Fruit fly (Drosophila melanogaster) S2 (cell line): ENCODE measurements around the gene CG33641.

Experiments
- CG8478 ChIP-seq: fragments of >200 bp; optimal IDR thresholded peaks from 2 replicates; lab custom pipeline; 2018
- CTCF ChIP-seq, 2 experiments: fragments of >200 bp; optimal IDR thresholded peaks; 2 replicates each; lab custom pipeline; 2018

DNA sequence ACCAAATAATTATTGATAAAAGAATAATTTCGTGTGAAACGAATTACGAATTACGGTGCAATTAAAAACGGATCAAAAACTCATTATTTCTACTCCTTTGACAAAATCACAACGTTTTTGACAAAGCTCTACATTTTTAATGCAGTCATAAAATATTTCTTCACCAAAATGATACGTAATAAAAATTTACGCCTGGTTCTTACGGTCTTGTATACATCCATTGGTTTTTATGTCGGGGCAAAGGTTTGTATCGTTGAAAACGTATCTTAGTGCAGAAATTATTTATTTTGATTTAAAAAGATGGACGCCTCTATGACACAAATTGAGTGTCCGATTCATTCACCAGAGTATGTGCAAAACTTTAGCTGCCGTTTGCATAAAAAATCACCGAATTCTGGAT is 2.9 kb downstream of the CG33641 start, which contains the start of gene CG33644:
- TF ChIP-seq CG8478 (no peak), CTCF (optimal IDR thresholded peaks at IDR 0.05; lab: Kevin White, UChicago) (no peak)
